Worm (Caenorhabditis elegans): Measurements from ENCODE around the gene T05B9.1.

The T05B9.1 gene

ce11 chrII:11279971-11280370 lies 19.0 kb upstream of the T05B9.1 start:
- TF ChIP-seq set-16 (GFP tag; IDR thresholded peaks at IDR 0.05) (0 out of 2 replicates have a peak, but pooled peaks have one; percentile 11), madf-5 (GFP tag; IDR thresholded peaks at IDR 0.05) (no peak)

DNA sequence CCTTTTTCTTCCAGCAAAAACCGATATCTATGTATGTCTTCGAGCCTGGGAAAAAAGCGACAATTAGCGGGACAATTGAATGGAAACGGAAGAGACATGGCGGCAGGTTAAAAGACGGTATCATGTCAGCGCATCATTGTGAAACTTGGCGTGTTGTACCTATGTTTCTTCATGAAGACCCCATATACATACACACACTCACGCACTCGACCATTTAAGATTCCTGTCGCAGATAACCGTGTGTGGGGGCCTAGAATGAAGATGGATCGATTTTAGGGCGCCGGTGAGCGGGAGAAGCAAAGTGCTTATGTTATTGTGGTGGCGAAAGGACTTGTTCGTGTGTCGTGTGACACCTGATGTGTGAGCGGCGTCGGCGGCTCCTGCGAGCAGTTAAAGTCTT lies 15.9 kb upstream of the T05B9.1 start:
- no peak for TF ChIP-seq lin-15B (tag; optimal IDR thresholded peaks at IDR 0.05)
- peak in 1 of 2 experiments; percentile 1 for TF ChIP-seq unc-62 (GFP tag; optimal IDR thresholded peaks at IDR 0.05 in 1 of 2)
- no peak for TF ChIP-seq unc-62 (tag; optimal IDR thresholded peaks at IDR 0.05)

DNA sequence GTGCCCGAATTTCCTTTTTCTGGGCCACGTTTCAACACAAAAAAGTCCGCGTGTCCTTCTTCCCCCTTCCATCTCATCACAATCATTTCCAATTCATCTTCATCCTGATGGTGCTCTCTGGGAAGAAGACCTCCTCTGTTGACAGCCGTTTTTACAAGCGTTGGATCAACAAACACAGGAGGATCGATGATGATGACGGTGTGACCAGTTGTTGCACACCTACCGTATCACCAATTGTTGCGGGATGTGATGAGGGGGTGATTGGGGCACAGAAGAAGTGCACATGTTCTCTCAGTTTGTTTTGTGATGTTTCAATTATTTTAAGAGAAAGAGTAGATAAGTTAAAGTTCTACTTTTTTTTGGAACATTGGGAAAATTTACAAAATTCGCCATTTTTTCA lies 14.5 kb upstream of the T05B9.1 start:
- TF ChIP-seq F49E8.2 (tag; optimal IDR thresholded peaks at IDR 0.05; ENCODE audit: borderline replicate concordance) (no peak), egl-27 (tag; optimal IDR thresholded peaks at IDR 0.05) (no peak), mep-1 (tag; optimal IDR thresholded peaks at IDR 0.05) (no peak), lin-15B (tag; optimal IDR thresholded peaks at IDR 0.05) (no peak), Y105C5A.15 (GFP tag; IDR thresholded peaks at IDR 0.05) (no peak), ceh-20 (GFP tag; IDR thresholded peaks at IDR 0.05) (no peak)

ce11 chrII:11274876-11275275 lies 13.9 kb upstream of the T05B9.1 start:
- no peak for TF ChIP-seq ama-1 (optimal IDR thresholded peaks at IDR 0.05)

DNA sequence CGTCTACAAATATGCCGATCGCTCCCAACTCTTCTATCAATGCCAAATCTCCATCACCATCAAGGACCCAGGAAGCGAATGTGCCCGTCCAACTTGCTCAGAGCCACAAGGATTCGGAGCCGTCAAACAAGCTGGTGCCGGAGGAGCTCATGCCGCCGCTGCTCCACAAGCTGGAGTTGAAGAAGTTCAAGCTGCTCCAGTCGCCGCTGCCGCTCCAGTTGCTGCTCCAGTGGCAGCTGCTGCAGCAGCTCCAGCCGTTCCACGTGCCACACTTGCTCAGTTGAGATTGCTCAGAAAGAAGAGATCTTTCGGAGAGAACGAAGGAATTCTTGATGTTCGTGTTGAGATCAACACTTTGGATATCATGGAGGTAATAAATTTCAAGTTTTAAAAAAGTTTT lies 9.8 kb upstream of the T05B9.1 start:
- TF ChIP-seq set-16 (GFP tag; IDR thresholded peaks at IDR 0.05) (peak; percentile 91), nhr-111 (GFP tag; optimal IDR thresholded peaks at IDR 0.05) (no peak), attf-4 (tag; optimal IDR thresholded peaks at IDR 0.05) (no peak), gei-8 (GFP tag; optimal IDR thresholded peaks at IDR 0.05) (no peak), unc-62 (GFP tag; optimal IDR thresholded peaks at IDR 0.05 in 1 of 2) (no peak), unc-62 (tag; optimal IDR thresholded peaks at IDR 0.05) (no peak), pqm-1 (tag; optimal IDR thresholded peaks at IDR 0.05) (no peak)

DNA sequence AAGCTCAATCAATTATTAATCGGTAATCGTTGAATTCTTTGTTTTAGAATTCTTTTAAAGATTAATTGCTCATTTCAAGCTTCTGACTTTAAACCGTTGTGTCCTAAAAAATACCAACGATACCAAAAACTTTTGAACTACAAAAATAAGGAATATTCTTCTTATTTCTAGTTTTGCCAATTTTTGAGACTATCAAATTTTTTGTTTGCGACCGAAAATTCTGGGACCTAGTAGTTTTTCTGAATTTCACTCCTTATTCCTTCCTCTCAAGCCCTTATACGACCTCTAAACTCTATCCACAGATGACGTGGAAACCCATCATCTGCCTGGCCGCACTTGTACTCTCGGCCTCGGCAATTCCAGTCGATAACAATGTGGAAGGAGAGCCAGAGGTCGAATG lies 7.8 kb upstream of the T05B9.1 start, which contains the start of gene cut-1:
TSS of gene cut-1 (plus strand) at position 301 of the 400 bp plus-strand sequence.
- TF ChIP-seq rbr-2 (tag; optimal IDR thresholded peaks at IDR 0.05) (no peak), lin-39 (tag; optimal IDR thresholded peaks at IDR 0.05) (no peak), ztf-7 (tag; optimal IDR thresholded peaks at IDR 0.05) (no peak)

DNA sequence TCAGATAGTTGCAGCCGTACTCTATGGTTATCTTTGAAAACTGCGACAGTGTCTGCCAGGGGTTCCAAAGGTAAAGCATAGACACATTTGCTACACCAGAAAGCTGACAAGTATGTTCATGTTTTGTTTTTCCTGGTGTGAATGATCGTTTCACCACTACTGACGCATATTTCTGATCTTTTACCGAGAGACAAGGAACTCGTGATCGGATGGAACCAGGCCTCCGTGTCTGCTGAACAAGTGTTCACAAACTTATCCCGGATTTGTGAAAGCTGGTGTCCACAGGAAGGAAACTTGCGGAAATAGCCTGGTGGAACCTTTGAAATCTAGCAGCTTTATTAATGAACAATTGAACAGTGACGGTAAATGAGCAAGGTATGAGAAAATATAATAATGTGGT lies 1.2 kb downstream of the T05B9.1 start:
- TF ChIP-seq lsy-2 (tag; optimal IDR thresholded peaks at IDR 0.05) (no peak), dve-1 (tag; optimal IDR thresholded peaks at IDR 0.05; ENCODE audit: insufficient read depth) (no peak), daf-12 (tag; optimal IDR thresholded peaks at IDR 0.05) (no peak), lin-29 (GFP tag; IDR thresholded peaks at IDR 0.05) (no peak), mxl-2 (GFP tag; conservative IDR thresholded peaks at IDR 0.05) (no peak), egl-43 (GFP tag; IDR thresholded peaks at IDR 0.05) (peak; percentile 33; the same call in 1 of the 2 replicates), lin-15B (tag; optimal IDR thresholded peaks at IDR 0.05) (no peak), zip-11 (GFP tag; IDR thresholded peaks at IDR 0.05) (no peak), mxl-3 (GFP tag; optimal IDR thresholded peaks at IDR 0.05) (no peak), nhr-10 (tag; optimal IDR thresholded peaks at IDR 0.05) (no peak), dmd-8 (GFP tag; IDR thresholded peaks at IDR 0.05) (0 out of 2 replicates have a peak, but pooled peaks have one; percentile 2), pha-4 (GFP tag; IDR thresholded peaks at IDR 0.05) (no peak), pha-4 (tag; optimal IDR thresholded peaks at IDR 0.05) (no peak), unc-130 (GFP tag; optimal IDR thresholded peaks at IDR 0.05) (peak; percentile 9), F37D6.2 (tag; optimal IDR thresholded peaks at IDR 0.05) (no peak), ztf-7 (tag; optimal IDR thresholded peaks at IDR 0.05) (no peak)
